Fruit fly (Drosophila melanogaster) whole organism, embryonic: ENCODE data around the gene Faa.

Experiments
- Aef1 ChIP-seq: fragments of 200-800 bp; sonication (Bioruptor generic); IDR thresholded peaks from 3 replicates; pipeline ENCODE4 v1.3.6; 2022; ENCODE audit warnings: missing biosample characterization, missing genetic modification characterization
- CG10321 ChIP-seq: fragments of 200-800 bp; sonication (Bioruptor generic); IDR thresholded peaks from 2 replicates; pipeline ENCODE4 v1.3.6; 2022; ENCODE audit warnings: missing biosample characterization, missing genetic modification characterization
- CG15011 ChIP-seq: fragments of 200-800 bp; sonication (Bioruptor generic); optimal IDR thresholded peaks from 3 replicates; lab custom pipeline; 2018; ENCODE audit warnings: missing biosample characterization, mild to moderate bottlenecking, missing genetic modification characterization
- CG1647 ChIP-seq: fragments of 200-800 bp; sonication (Bioruptor generic); optimal IDR thresholded peaks from 3 replicates; lab custom pipeline; 2016; ENCODE audit warnings: missing biosample characterization, missing genetic modification characterization
- CG16863 ChIP-seq: fragments of 200-800 bp; sonication (Bioruptor generic); optimal IDR thresholded peaks from 3 replicates; lab custom pipeline; 2016; ENCODE audit warnings: missing biosample characterization, missing genetic modification characterization
- CG17328 ChIP-seq: fragments of 200-800 bp; sonication (Bioruptor generic); IDR thresholded peaks from 2 replicates; pipeline ENCODE4 v1.3.6; 2022; ENCODE audit warnings: missing biosample characterization, missing genetic modification characterization
- CG17385 ChIP-seq: fragments of 200-800 bp; sonication (Bioruptor generic); optimal IDR thresholded peaks from 3 replicates; lab custom pipeline; 2018; ENCODE audit warnings: missing biosample characterization, mild to moderate bottlenecking, missing genetic modification characterization
- CG18476 ChIP-seq: fragments of 200-800 bp; sonication (Bioruptor generic); optimal IDR thresholded peaks from 2 replicates; lab custom pipeline; 2016; ENCODE audit warnings: missing biosample characterization, mild to moderate bottlenecking, missing genetic modification characterization
- CG18599 ChIP-seq: fragments of 200-800 bp; sonication (Bioruptor generic); optimal IDR thresholded peaks from 3 replicates; lab custom pipeline; 2017; ENCODE audit warnings: missing biosample characterization, missing genetic modification characterization, mild to moderate bottlenecking, moderate library complexity, missing genetic modification reagents
- CG18764 ChIP-seq: fragments of 200-800 bp; sonication (Bioruptor generic); optimal IDR thresholded peaks from 3 replicates; lab custom pipeline; 2016; ENCODE audit warnings: missing biosample characterization, missing genetic modification characterization
- CG2116 ChIP-seq: fragments of 200-800 bp; sonication (Bioruptor generic); optimal IDR thresholded peaks from 3 replicates; lab custom pipeline; 2018; ENCODE audit warnings: missing biosample characterization, mild to moderate bottlenecking, missing genetic modification characterization
- CG2712 ChIP-seq: fragments of 200-800 bp; optimal IDR thresholded peaks from 3 replicates; lab custom pipeline; 2019; ENCODE audit warnings: missing biosample characterization, mild to moderate bottlenecking, missing genetic modification characterization, moderate library complexity
- CG30020 ChIP-seq: fragments of 200-800 bp; optimal IDR thresholded peaks from 2 replicates; lab custom pipeline; 2019; ENCODE audit warnings: missing biosample characterization, mild to moderate bottlenecking, missing genetic modification characterization, moderate library complexity
- CG5245 ChIP-seq: fragments of 200-800 bp; sonication (Bioruptor generic); optimal IDR thresholded peaks from 3 replicates; lab custom pipeline; 2016; ENCODE audit warnings: missing biosample characterization, missing genetic modification characterization
- CG6813 ChIP-seq: fragments of 200-800 bp; sonication (Bioruptor generic); optimal IDR thresholded peaks from 2 replicates; lab custom pipeline; 2017; ENCODE audit warnings: missing biosample characterization, missing genetic modification characterization, mild to moderate bottlenecking, moderate library complexity, missing genetic modification reagents
- CG8765 ChIP-seq: fragments of 200-800 bp; sonication (Bioruptor generic); IDR thresholded peaks from 2 replicates; pipeline ENCODE4 v1.3.6; 2022; ENCODE audit warnings: missing biosample characterization, missing genetic modification characterization
- CoRest ChIP-seq: fragments of 200-800 bp; sonication (Bioruptor generic); optimal IDR thresholded peaks from 3 replicates; lab custom pipeline; 2018; ENCODE audit warnings: missing biosample characterization, mild to moderate bottlenecking, missing genetic modification characterization, moderate library complexity
- D ChIP-seq, 2 experiments: fragments of 200-800 bp in 1 of 2; fragments of >200 bp in 1 of 2; sonication (Bioruptor generic) in 1 of 2; optimal IDR thresholded peaks; 2 replicates in 1 of 2; 3 replicates in 1 of 2; lab custom pipeline; 2017; ENCODE audit warnings: mild to moderate bottlenecking in 1 of 2, missing biosample characterization in 1 of 2, missing genetic modification characterization in 1 of 2, missing genetic modification reagents in 1 of 2
- Deaf1 ChIP-seq: fragments of 200-800 bp; optimal IDR thresholded peaks from 3 replicates; lab custom pipeline; 2019; ENCODE audit warnings: missing biosample characterization, mild to moderate bottlenecking, missing genetic modification characterization, moderate library complexity
- Dp ChIP-seq: fragments of 200-800 bp; sonication (Bioruptor generic); optimal IDR thresholded peaks from 2 replicates; lab custom pipeline; 2018; ENCODE audit warnings: missing biosample characterization, mild to moderate bottlenecking, missing genetic modification characterization, moderate library complexity
- Ets97D ChIP-seq: fragments of 200-800 bp; sonication (Bioruptor generic); optimal IDR thresholded peaks from 3 replicates; lab custom pipeline; 2016; ENCODE audit warnings: missing biosample characterization, missing genetic modification characterization
- H2.0 ChIP-seq: fragments of 200-800 bp; sonication (Bioruptor generic); IDR thresholded peaks from 2 replicates; pipeline ENCODE4 v1.3.6; 2022; ENCODE audit warnings: missing biosample characterization, missing genetic modification characterization
- Lim3 ChIP-seq: fragments of 200-800 bp; sonication (Bioruptor generic); IDR thresholded peaks from 2 replicates; pipeline ENCODE4 v1.3.6; 2022; ENCODE audit warnings: missing biosample characterization, missing genetic modification characterization
- MTF-1 ChIP-seq: fragments of 200-800 bp; sonication (Bioruptor generic); optimal IDR thresholded peaks from 2 replicates; lab custom pipeline; 2018; ENCODE audit warnings: missing biosample characterization, mild to moderate bottlenecking, missing genetic modification characterization, borderline replicate concordance
- Max ChIP-seq: fragments of 200-800 bp; sonication (Bioruptor generic); optimal IDR thresholded peaks from 2 replicates; lab custom pipeline; 2016; ENCODE audit warnings: missing biosample characterization, mild to moderate bottlenecking, missing genetic modification characterization
- NK7.1 ChIP-seq: fragments of 200-800 bp; sonication (Bioruptor generic); optimal IDR thresholded peaks from 3 replicates; lab custom pipeline; 2016; ENCODE audit warnings: missing biosample characterization, missing genetic modification characterization
- Oaz ChIP-seq: fragments of 200-800 bp; sonication (Bioruptor generic); IDR thresholded peaks from 2 replicates; pipeline ENCODE4 v1.3.6; 2022; ENCODE audit warnings: missing biosample characterization, missing genetic modification characterization
- Six4 ChIP-seq: fragments of 200-800 bp; sonication (Bioruptor generic); optimal IDR thresholded peaks from 2 replicates; lab custom pipeline; 2016; ENCODE audit warnings: missing biosample characterization, missing genetic modification characterization
- Sox100B ChIP-seq: fragments of 200-800 bp; sonication (Bioruptor generic); optimal IDR thresholded peaks from 3 replicates; lab custom pipeline; 2018; ENCODE audit warnings: missing biosample characterization, mild to moderate bottlenecking, missing genetic modification characterization
- Ssrp ChIP-seq: fragments of 200-800 bp; sonication (Bioruptor generic); optimal IDR thresholded peaks from 2 replicates; lab custom pipeline; 2018; ENCODE audit warnings: missing biosample characterization, mild to moderate bottlenecking, missing genetic modification characterization, moderate library complexity
- ac ChIP-seq: fragments of 200-800 bp; sonication (Bioruptor generic); optimal IDR thresholded peaks from 3 replicates; lab custom pipeline; 2017; ENCODE audit warnings: missing biosample characterization, mild to moderate bottlenecking, missing genetic modification characterization
- al ChIP-seq: fragments of 200-800 bp; sonication (Bioruptor generic); IDR thresholded peaks from 2 replicates; pipeline ENCODE4 v1.3.6; 2022; ENCODE audit warnings: missing biosample characterization, missing genetic modification characterization
- az2 ChIP-seq: fragments of 200-800 bp; sonication (Bioruptor generic); optimal IDR thresholded peaks from 3 replicates; lab custom pipeline; 2016; ENCODE audit warnings: missing biosample characterization, missing genetic modification characterization
- bigmax ChIP-seq: fragments of 200-800 bp; sonication (Bioruptor generic); optimal IDR thresholded peaks from 2 replicates; lab custom pipeline; 2018; ENCODE audit warnings: missing biosample characterization, mild to moderate bottlenecking, missing genetic modification characterization
- caup ChIP-seq: fragments of 200-800 bp; sonication (Bioruptor generic); optimal IDR thresholded peaks from 3 replicates; lab custom pipeline; 2017; ENCODE audit warnings: missing biosample characterization, mild to moderate bottlenecking, missing genetic modification characterization, moderate library complexity; ENCODE audit not compliant: severe bottlenecking
- ci ChIP-seq: fragments of 200-800 bp; sonication (Bioruptor generic); IDR thresholded peaks from 3 replicates; pipeline ENCODE4 v1.3.6; 2022; ENCODE audit warnings: missing biosample characterization, missing genetic modification characterization
- dmrt11E ChIP-seq: fragments of 200-800 bp; sonication (Bioruptor generic); optimal IDR thresholded peaks from 3 replicates; lab custom pipeline; 2018; ENCODE audit warnings: missing biosample characterization, mild to moderate bottlenecking, missing genetic modification characterization, moderate library complexity
- dysf ChIP-seq: fragments of 200-800 bp; sonication (Bioruptor generic); IDR thresholded peaks from 3 replicates; pipeline ENCODE4 v1.3.6; 2022; ENCODE audit warnings: missing biosample characterization, missing genetic modification characterization
- fd102C ChIP-seq: fragments of 200-800 bp; sonication (Bioruptor generic); optimal IDR thresholded peaks from 2 replicates; lab custom pipeline; 2018; ENCODE audit warnings: missing biosample characterization, mild to moderate bottlenecking, missing genetic modification characterization, moderate library complexity
- gro ChIP-seq: fragments of 200-800 bp; sonication (Bioruptor generic); optimal IDR thresholded peaks from 2 replicates; lab custom pipeline; 2016; ENCODE audit warnings: missing biosample characterization, missing genetic modification characterization
- kah ChIP-seq: fragments of 200-800 bp; sonication (Bioruptor generic); optimal IDR thresholded peaks from 2 replicates; lab custom pipeline; 2018; ENCODE audit warnings: missing biosample characterization, mild to moderate bottlenecking, missing genetic modification characterization
- ken ChIP-seq: fragments of 200-800 bp; sonication (Bioruptor generic); IDR thresholded peaks from 3 replicates; pipeline ENCODE4 v1.3.6; 2022; ENCODE audit warnings: missing biosample characterization, missing genetic modification characterization
- luna ChIP-seq: fragments of 200-800 bp; sonication (Bioruptor generic); optimal IDR thresholded peaks from 2 replicates; lab custom pipeline; 2016; ENCODE audit warnings: missing biosample characterization, missing genetic modification characterization
- nom ChIP-seq: fragments of 200-800 bp; sonication (Bioruptor generic); optimal IDR thresholded peaks from 2 replicates; lab custom pipeline; 2017; ENCODE audit warnings: missing biosample characterization, missing genetic modification characterization, mild to moderate bottlenecking, moderate library complexity, missing genetic modification reagents
- org-1 ChIP-seq: fragments of 200-800 bp; sonication (Bioruptor generic); optimal IDR thresholded peaks from 2 replicates; lab custom pipeline; 2017; ENCODE audit warnings: missing biosample characterization, missing genetic modification characterization
- pros ChIP-seq: fragments of 200-800 bp; sonication (Bioruptor generic); optimal IDR thresholded peaks from 3 replicates; lab custom pipeline; 2019; ENCODE audit warnings: missing biosample characterization, mild to moderate bottlenecking, missing genetic modification characterization, moderate library complexity
- sna ChIP-seq: fragments of 200-800 bp; sonication (Bioruptor generic); IDR thresholded peaks from 2 replicates; pipeline ENCODE4 v1.3.6; 2022; ENCODE audit warnings: missing biosample characterization, missing genetic modification characterization; ENCODE audit not compliant: partially characterized antibody
- sqz ChIP-seq: fragments of 200-800 bp; sonication (Bioruptor generic); optimal IDR thresholded peaks from 3 replicates; lab custom pipeline; 2018; ENCODE audit warnings: missing biosample characterization, mild to moderate bottlenecking, missing genetic modification characterization
- zen ChIP-seq: fragments of 200-800 bp; sonication (Bioruptor generic); optimal IDR thresholded peaks from 3 replicates; lab custom pipeline; 2018; ENCODE audit warnings: missing biosample characterization, mild to moderate bottlenecking, missing genetic modification characterization, moderate library complexity

Gene Faa

DNA sequence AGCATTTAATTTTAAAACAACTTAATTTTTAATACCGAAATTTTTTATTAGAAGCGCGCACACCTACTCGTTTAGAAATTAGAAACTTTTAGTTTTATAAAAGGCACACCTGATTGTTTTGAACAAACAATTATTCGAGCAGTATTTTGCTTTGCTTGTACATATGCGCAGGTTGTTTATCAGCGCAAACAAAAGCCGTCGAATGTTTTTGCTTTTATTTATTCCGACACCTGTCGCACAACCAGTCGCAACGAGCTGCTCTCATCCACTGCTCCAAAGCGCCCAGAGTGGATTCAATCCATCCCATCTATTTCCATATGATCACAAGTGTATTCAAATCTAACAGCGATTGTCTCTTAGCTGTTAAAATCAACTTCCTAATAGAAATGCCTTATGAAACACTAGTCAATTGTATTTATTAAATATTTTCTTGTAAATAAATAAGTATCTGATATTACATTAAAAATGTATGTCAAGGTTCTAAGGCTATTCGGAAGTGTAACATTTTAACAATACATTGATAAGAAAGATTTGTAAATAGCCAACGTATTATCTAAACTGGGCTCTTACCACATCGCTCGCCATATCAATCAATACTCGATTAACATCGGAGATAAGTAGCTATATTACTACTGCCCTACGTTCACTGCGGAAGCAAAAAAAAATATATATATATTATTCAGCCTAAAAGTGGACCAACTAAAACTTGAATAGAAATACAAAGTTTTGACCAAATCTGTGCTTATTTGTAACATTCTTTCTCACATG lies 47.8 kb downstream of the Faa start, which contains the start of gene CG11594 (continued):
- no peak for TF ChIP-seq CG16863
- TF ChIP-seq H2.0 = no peak
- no peak for TF ChIP-seq gro (GFP tag; lab: Kevin White, UChicago)
- no peak for TF ChIP-seq CG18764
- no peak for TF ChIP-seq Max (GFP tag; lab: Kevin White, UChicago)
- peak; percentile 29; the same call in 1 of the 3 replicates for TF ChIP-seq dysf (GFP tag; lab: Robert Waterston, UW)
- TF ChIP-seq CG1647 (GFP tag; lab: Kevin White, UChicago) = no peak
- no peak for TF ChIP-seq pros (GFP tag; lab: Kevin White, UChicago)
- no peak for TF ChIP-seq Oaz
- no peak for TF ChIP-seq bigmax (GFP tag; lab: Kevin White, UChicago)
- TF ChIP-seq az2 (GFP tag; lab: Kevin White, UChicago) = no peak
- TF ChIP-seq CG17385 (GFP tag; lab: Kevin White, UChicago) = no peak
- TF ChIP-seq CG18599 (GFP tag; lab: Kevin White, UChicago) = peak; percentile 56
- TF ChIP-seq CG5245 = no peak
- TF ChIP-seq Lim3 (GFP tag; lab: Robert Waterston, UW) = no peak
- TF ChIP-seq NK7.1 (GFP tag; lab: Kevin White, UChicago) = no peak
- no peak for TF ChIP-seq zen (tag; lab: Kevin White, UChicago)
- 0 out of 3 replicates have a peak, but pooled peaks have one; percentile 27 for TF ChIP-seq ken
- TF ChIP-seq CG10321 (GFP tag; lab: Robert Waterston, UW) = 0 out of 2 replicates have a peak, but pooled peaks have one; percentile 17
- TF ChIP-seq CG15011 = peak; percentile 48
- TF ChIP-seq Ssrp = no peak
- TF ChIP-seq sqz (GFP tag; lab: Kevin White, UChicago) = no peak
- TF ChIP-seq CG6813 = peak; percentile 48
- TF ChIP-seq luna (GFP tag; lab: Kevin White, UChicago) = no peak
- no peak for TF ChIP-seq CoRest (tag; lab: Kevin White, UChicago)
- TF ChIP-seq dmrt11E (tag; lab: Kevin White, UChicago) = no peak
- no peak for TF ChIP-seq Ets97D
- no peak for TF ChIP-seq Six4
- TF ChIP-seq nom (GFP tag; lab: Kevin White, UChicago) = no peak
- no peak for TF ChIP-seq CG8765 (GFP tag; lab: Robert Waterston, UW)
- TF ChIP-seq al (GFP tag; lab: Robert Waterston, UW) = no peak
- TF ChIP-seq kah (GFP tag; lab: Kevin White, UChicago) = no peak
- TF ChIP-seq Deaf1 (tag; lab: Kevin White, UChicago) = no peak
- TF ChIP-seq CG17328 = no peak
- TF ChIP-seq ci (GFP tag; lab: Robert Waterston, UW) = peak; percentile 9; the same call in 1 of the 3 replicates
- no peak for TF ChIP-seq Aef1 (GFP tag; lab: Robert Waterston, UW)
- no peak for TF ChIP-seq ac (GFP tag; lab: Kevin White, UChicago)
- no peak for TF ChIP-seq Dp (GFP tag; lab: Kevin White, UChicago)
- TF ChIP-seq CG2712 (tag; lab: Kevin White, UChicago) = no peak
- no peak for TF ChIP-seq org-1 (GFP tag; lab: Kevin White, UChicago)
- TF ChIP-seq sna (GFP tag; lab: Robert Waterston, UW) = no peak
- no peak for TF ChIP-seq CG18476 (GFP tag; lab: Kevin White, UChicago)
- TF ChIP-seq CG2116 = no peak
- TF ChIP-seq caup = peak; percentile 75
- TF ChIP-seq Sox100B (GFP tag; lab: Kevin White, UChicago) = peak; percentile 12
- peak; percentile 24 for TF ChIP-seq MTF-1 (GFP tag; lab: Kevin White, UChicago)
- no peak for TF ChIP-seq fd102C (GFP tag; lab: Kevin White, UChicago)
- TF ChIP-seq D (optimal IDR thresholded peaks at IDR 0.05; lab: Kevin White, UChicago) = no peak
- TF ChIP-seq D (GFP tag; optimal IDR thresholded peaks at IDR 0.05; lab: Kevin White, UChicago) = no peak
- no peak for TF ChIP-seq CG30020 (tag; lab: Kevin White, UChicago)
